Worm (Caenorhabditis elegans) whole organism, late embryonic: ENCODE measurements around the gene oops-1.

Source experiments
- fkh-6 ChIP-seq: sonication (generic microtip); optimal IDR thresholded peaks from 2 replicates; lab custom pipeline; 2016; ENCODE audit warnings: missing genetic modification characterization, missing compliant biosample characterization
- gmeb-2 ChIP-seq: sonication (generic microtip); optimal IDR thresholded peaks from 2 replicates; lab custom pipeline; 2016; ENCODE audit warnings: missing genetic modification characterization, inconsistent platforms, missing compliant biosample characterization
- hlh-6 ChIP-seq: sonication (generic microtip); optimal IDR thresholded peaks from 2 replicates; lab custom pipeline; 2016; ENCODE audit warnings: missing genotype, missing genetic modification characterization, missing compliant biosample characterization
- sdc-2 ChIP-seq: sonication (generic microtip); optimal IDR thresholded peaks from 2 replicates; lab custom pipeline; 2016; ENCODE audit warnings: missing genotype, missing genetic modification characterization, missing compliant biosample characterization

ce11 chrIV:5846269-5846668 lies 32.3 kb upstream of the oops-1 start, which contains the start of gene sams-4:
- TF ChIP-seq gmeb-2 (tag; lab: Kevin White, UChicago) (no peak), hlh-6 (tag; lab: Kevin White, UChicago) (no peak), sdc-2 (tag; lab: Kevin White, UChicago) (no peak), fkh-6 (tag; lab: Kevin White, UChicago) (no peak)
